Worm (Caenorhabditis elegans) whole organism, L4 larva: ENCODE results near the gene C25F9.5.

ENCODE experiments used
- F10B5.3 ChIP-seq: sonication (generic microtip); optimal IDR thresholded peaks from 2 replicates; lab custom pipeline; 2016; ENCODE audit warnings: mild to moderate bottlenecking, missing genetic modification characterization, missing compliant biosample characterization
- F37D6.2 ChIP-seq: sonication (generic microtip); optimal IDR thresholded peaks from 2 replicates; lab custom pipeline; 2016; ENCODE audit warnings: mild to moderate bottlenecking, missing genetic modification characterization, missing compliant biosample characterization
- T20F7.1 ChIP-seq: fragments of 200-800 bp; sonication (Bioruptor generic); optimal IDR thresholded peaks from 2 replicates; lab custom pipeline; 2018; ENCODE audit warnings: mild to moderate bottlenecking, missing genetic modification characterization, missing compliant biosample characterization
- T26A8.4 ChIP-seq: fragments of 200-800 bp; sonication (Bioruptor generic); IDR thresholded peaks from 2 replicates; pipeline ENCODE4 v1.3.6; 2022; ENCODE audit warnings: missing genetic modification characterization, missing compliant biosample characterization
- Y105C5A.15 ChIP-seq: fragments of 200-800 bp; sonication (Bioruptor generic); IDR thresholded peaks from 2 replicates; pipeline ENCODE4 v1.3.6; 2022; ENCODE audit warnings: missing genetic modification characterization, missing compliant biosample characterization
- Y48G9A.11 ChIP-seq: fragments of 200-800 bp; sonication (Bioruptor generic); IDR thresholded peaks from 2 replicates; pipeline ENCODE4 v1.3.6; 2022; ENCODE audit warnings: missing genetic modification reagents, missing genetic modification characterization, missing compliant biosample characterization
- ZK337.2 ChIP-seq: fragments of 200-800 bp; sonication (Bioruptor generic); IDR thresholded peaks from 2 replicates; pipeline ENCODE4 v1.3.6; 2022; ENCODE audit warnings: missing genetic modification reagents, missing genetic modification characterization, missing compliant biosample characterization
- ZK546.5 ChIP-seq, 2 experiments: sonication (generic microtip); optimal IDR thresholded peaks; 2 replicates each; lab custom pipeline; 2017; ENCODE audit warnings: missing biosample characterization in 2 of 2, missing genetic modification characterization in 2 of 2
- aly-2 ChIP-seq: sonication (generic microtip); optimal IDR thresholded peaks from 2 replicates; lab custom pipeline; 2018; ENCODE audit warnings: missing biosample characterization, missing genetic modification characterization
- ama-1 ChIP-seq: fragments of 150-350 bp; optimal IDR thresholded peaks from 2 replicates; lab custom pipeline; 2014; ENCODE audit warnings: inconsistent platforms, mixed read lengths
- ceh-32 ChIP-seq: sonication (generic microtip); optimal IDR thresholded peaks from 2 replicates; lab custom pipeline; 2016; ENCODE audit warnings: mild to moderate bottlenecking, missing genetic modification characterization, missing compliant biosample characterization; ENCODE audit not compliant: poor library complexity
- ceh-44 ChIP-seq: fragments of 200-800 bp; sonication (Bioruptor generic); IDR thresholded peaks from 2 replicates; pipeline ENCODE4 v1.3.6; 2022; ENCODE audit warnings: missing genetic modification reagents, missing genetic modification characterization, missing compliant biosample characterization
- cey-2 ChIP-seq: sonication (generic microtip); optimal IDR thresholded peaks from 3 replicates; lab custom pipeline; 2017; ENCODE audit warnings: missing genetic modification characterization, mild to moderate bottlenecking, missing compliant biosample characterization, antibody characterized with exemption, borderline replicate concordance; ENCODE audit not compliant: insufficient read depth
- ctbp-1 ChIP-seq: fragments of 200-800 bp; sonication (Bioruptor generic); IDR thresholded peaks from 2 replicates; pipeline ENCODE4 v1.3.6; 2022; ENCODE audit warnings: missing genetic modification reagents, missing genetic modification characterization, missing compliant biosample characterization
- daf-12 ChIP-seq: fragments of 150-350 bp; optimal IDR thresholded peaks from 2 replicates; lab custom pipeline; 2014; ENCODE audit warnings: missing biosample characterization, missing genetic modification reagents, missing genetic modification characterization
- daf-8 ChIP-seq: fragments of 200-800 bp; sonication (Bioruptor generic); IDR thresholded peaks from 2 replicates; pipeline ENCODE4 v1.3.6; 2022; ENCODE audit warnings: missing genetic modification characterization, missing compliant biosample characterization
- dmd-8 ChIP-seq: fragments of 200-800 bp; sonication (Bioruptor generic); IDR thresholded peaks from 2 replicates; pipeline ENCODE4 v1.3.6; 2022; ENCODE audit warnings: missing genetic modification characterization, missing compliant biosample characterization
- duxl-1 ChIP-seq: sonication (generic microtip); optimal IDR thresholded peaks from 2 replicates; lab custom pipeline; 2016; ENCODE audit warnings: mild to moderate bottlenecking, missing genetic modification characterization, moderate library complexity, missing compliant biosample characterization; ENCODE audit not compliant: poor library complexity
- dve-1 ChIP-seq: sonication (generic microtip); optimal IDR thresholded peaks from 2 replicates; lab custom pipeline; 2017; ENCODE audit warnings: antibody characterized with exemption, mild to moderate bottlenecking, missing genetic modification characterization, missing compliant biosample characterization; ENCODE audit not compliant: insufficient read depth
- gei-8 ChIP-seq: fragments of 200-800 bp; sonication (Bioruptor generic); optimal IDR thresholded peaks from 2 replicates; lab custom pipeline; 2018; ENCODE audit warnings: mild to moderate bottlenecking, missing genetic modification characterization, missing compliant biosample characterization
- hif-1 ChIP-seq, 2 experiments: sonication (generic microtip); optimal IDR thresholded peaks; 2 replicates each; lab custom pipeline; 2016 to 2017; ENCODE audit warnings: missing compliant biosample characterization in 2 of 2, missing genetic modification characterization in 2 of 2, missing genetic modification reagents in 2 of 2, missing genotype in 2 of 2, mild to moderate bottlenecking in 1 of 2
- hlh-11 ChIP-seq: fragments of 200-800 bp; sonication (Bioruptor generic); optimal IDR thresholded peaks from 2 replicates; lab custom pipeline; 2018; ENCODE audit warnings: mild to moderate bottlenecking, missing genetic modification characterization, missing compliant biosample characterization
- lin-1 ChIP-seq: fragments of 200-800 bp; sonication (Bioruptor generic); IDR thresholded peaks from 2 replicates; pipeline ENCODE4 v1.3.6; 2022; ENCODE audit warnings: missing genetic modification reagents, missing genetic modification characterization, missing compliant biosample characterization
- lin-38 ChIP-seq: fragments of 200-800 bp; sonication (Bioruptor generic); IDR thresholded peaks from 2 replicates; pipeline ENCODE4 v1.3.6; 2022; ENCODE audit warnings: missing genetic modification reagents, missing genetic modification characterization, missing compliant biosample characterization
- lir-3 ChIP-seq: sonication (generic microtip); optimal IDR thresholded peaks from 2 replicates; lab custom pipeline; 2016; ENCODE audit warnings: mild to moderate bottlenecking, missing genetic modification characterization, missing compliant biosample characterization
- madf-9 ChIP-seq: fragments of 200-800 bp; sonication (Bioruptor generic); conservative IDR thresholded peaks from 2 replicates; pipeline ENCODE4 v1.3.6; 2022; ENCODE audit warnings: missing genetic modification reagents, missing genetic modification characterization, missing compliant biosample characterization
- nhr-10 ChIP-seq: fragments of 150-350 bp; optimal IDR thresholded peaks from 2 replicates; lab custom pipeline; 2014; ENCODE audit warnings: missing biosample characterization, missing genetic modification characterization
- nhr-11 ChIP-seq: fragments of 150-350 bp; optimal IDR thresholded peaks from 2 replicates; lab custom pipeline; 2014; ENCODE audit warnings: missing biosample characterization, missing genetic modification characterization
- nhr-111 ChIP-seq: fragments of 200-800 bp; sonication (Bioruptor generic); optimal IDR thresholded peaks from 2 replicates; lab custom pipeline; 2018; ENCODE audit warnings: mild to moderate bottlenecking, missing genetic modification characterization, missing compliant biosample characterization
- nhr-237 ChIP-seq: sonication (generic microtip); optimal IDR thresholded peaks from 2 replicates; lab custom pipeline; 2017; ENCODE audit warnings: missing biosample characterization, missing genetic modification characterization
- nhr-6 ChIP-seq: fragments of 150-350 bp; optimal IDR thresholded peaks from 2 replicates; lab custom pipeline; 2014; ENCODE audit warnings: missing biosample characterization, missing genetic modification characterization
- nhr-76 ChIP-seq: fragments of 150-350 bp; optimal IDR thresholded peaks from 2 replicates; lab custom pipeline; 2014; ENCODE audit warnings: missing biosample characterization, missing genetic modification characterization
- nhr-77 ChIP-seq: fragments of 150-350 bp; optimal IDR thresholded peaks from 2 replicates; lab custom pipeline; 2014; ENCODE audit warnings: missing biosample characterization, missing genetic modification characterization
- pha-4 ChIP-seq, 2 experiments: fragments of 150-350 bp in 1 of 2; fragments of 200-800 bp in 1 of 2; sonication (Bioruptor generic) in 1 of 2; IDR thresholded peaks in 1 of 2; optimal IDR thresholded peaks in 1 of 2; 2 replicates each; pipeline versions ENCODE4 v1.3.6 to Lab custom; 2014 to 2022; ENCODE audit warnings: missing genetic modification characterization in 2 of 2, missing genetic modification reagents in 2 of 2, missing biosample characterization in 1 of 2, missing compliant biosample characterization in 1 of 2
- rbr-2 ChIP-seq: sonication (generic microtip); optimal IDR thresholded peaks from 2 replicates; lab custom pipeline; 2016; ENCODE audit warnings: missing genotype, missing genetic modification characterization, missing compliant biosample characterization
- saeg-2 ChIP-seq: fragments of 200-800 bp; sonication (Bioruptor generic); IDR thresholded peaks from 2 replicates; pipeline ENCODE4 v1.3.6; 2022; ENCODE audit warnings: missing genetic modification reagents, missing genetic modification characterization, missing compliant biosample characterization
- tag-97 ChIP-seq: fragments of 200-800 bp; sonication (Bioruptor generic); IDR thresholded peaks from 2 replicates; pipeline ENCODE4 v1.3.6; 2022; ENCODE audit warnings: missing genetic modification characterization, missing compliant biosample characterization
- unc-130 ChIP-seq: sonication (generic microtip); optimal IDR thresholded peaks from 2 replicates; lab custom pipeline; 2016; ENCODE audit warnings: missing genetic modification reagents, missing genetic modification characterization, missing compliant biosample characterization
- unc-62 ChIP-seq, 3 experiments: fragments of 150-350 bp in 1 of 3; sonication (generic microtip); optimal IDR thresholded peaks in 2 of 3; peaks in 1 of 3; 1 replicate in 1 of 3; 2 replicates in 2 of 3; lab custom pipeline; 2014 to 2017; ENCODE audit warnings: missing biosample characterization in 3 of 3, missing genetic modification characterization in 3 of 3, missing genetic modification reagents in 3 of 3, missing genotype in 1 of 3
- ztf-7 ChIP-seq: fragments of 150-350 bp; optimal IDR thresholded peaks from 2 replicates; lab custom pipeline; 2014; ENCODE audit warnings: missing biosample characterization, missing genetic modification characterization

C25F9.5 gene

ce11 chrV:19398396-19398795 lies 12.3 kb downstream of the C25F9.5 start:
- TF ChIP-seq dve-1 (tag; lab: Kevin White, UChicago) (no peak), aly-2 (tag; lab: Kevin White, UChicago) (no peak), daf-12 (no peak), nhr-237 (tag; lab: Kevin White, UChicago) (no peak), Y105C5A.15 (GFP tag; lab: Robert Waterston, UW) (no peak), nhr-77 (tag; lab: Kevin White, UChicago) (no peak), T20F7.1 (no peak), dmd-8 (GFP tag; lab: Robert Waterston, UW) (no peak), daf-8 (GFP tag; lab: Robert Waterston, UW) (no peak), ctbp-1 (GFP tag; lab: Robert Waterston, UW) (no peak), lin-38 (GFP tag; lab: Robert Waterston, UW) (no peak), F10B5.3 (tag; lab: Kevin White, UChicago) (no peak), ceh-44 (GFP tag; lab: Robert Waterston, UW) (no peak), rbr-2 (tag; lab: Kevin White, UChicago) (no peak), ama-1 (no peak), Y48G9A.11 (no peak), madf-9 (GFP tag; lab: Robert Waterston, UW) (no peak), unc-130 (GFP tag; lab: Kevin White, UChicago) (no peak), hlh-11 (tag; lab: Kevin White, UChicago) (no peak), F37D6.2 (tag; lab: Kevin White, UChicago) (no peak)

- TF ChIP-seq lin-1 (GFP tag; lab: Robert Waterston, UW) (no peak), nhr-11 (no peak), lir-3 (no peak), T20F7.1 (no peak), nhr-111 (no peak), ctbp-1 (GFP tag; lab: Robert Waterston, UW) (no peak), F10B5.3 (tag; lab: Kevin White, UChicago) (no peak), unc-62 (GFP tag; optimal IDR thresholded peaks at IDR 0.05 in 1 of 2; lab: Kevin White, UChicago) (peak in 1 of 2 experiments; percentile 62), unc-62 (tag; optimal IDR thresholded peaks at IDR 0.05; lab: Kevin White, UChicago) (no peak), lin-38 (GFP tag; lab: Robert Waterston, UW) (0 out of 2 replicates have a peak, but pooled peaks have one; percentile 34)
- TF ChIP-seq, all 104 proteins: peak for 2
Observed at ce11 chrV:19396576-19397313, 13.9 kb downstream of the C25F9.5 start.

- TF ChIP-seq pha-4 (GFP tag; IDR thresholded peaks at IDR 0.05; lab: Robert Waterston, UW) (no peak), pha-4 (tag; optimal IDR thresholded peaks at IDR 0.05; lab: Kevin White, UChicago) (no peak), duxl-1 (tag; lab: Kevin White, UChicago) (no peak), ceh-44 (GFP tag; lab: Robert Waterston, UW) (no peak), ztf-7 (tag; lab: Kevin White, UChicago) (no peak), ZK337.2 (GFP tag; lab: Robert Waterston, UW) (no peak), nhr-76 (no peak), nhr-10 (tag; lab: Kevin White, UChicago) (no peak), lir-3 (no peak), gei-8 (no peak), hif-1 (tag; optimal IDR thresholded peaks at IDR 0.05; lab: Kevin White, UChicago) (no peak), saeg-2 (GFP tag; lab: Robert Waterston, UW) (no peak), madf-9 (GFP tag; lab: Robert Waterston, UW) (no peak), nhr-6 (tag; lab: Kevin White, UChicago) (no peak), tag-97 (GFP tag; lab: Robert Waterston, UW) (no peak), T26A8.4 (GFP tag; lab: Robert Waterston, UW) (no peak), ceh-32 (tag; lab: Kevin White, UChicago) (no peak), unc-130 (GFP tag; lab: Kevin White, UChicago) (no peak), cey-2 (tag; lab: Kevin White, UChicago) (no peak), ZK546.5 (tag; optimal IDR thresholded peaks at IDR 0.05; lab: Kevin White, UChicago) (no peak)
Observed at ce11 chrV:19394750-19395149, 15.9 kb downstream of the C25F9.5 start, which contains the start of gene C25F9.8. Gene C25F9.8, plus strand, starts transcription at chrV:19395050.
